Worm (Caenorhabditis elegans): ENCODE measurements around the gene T28C12.15.

T28C12.15 gene

DNA sequence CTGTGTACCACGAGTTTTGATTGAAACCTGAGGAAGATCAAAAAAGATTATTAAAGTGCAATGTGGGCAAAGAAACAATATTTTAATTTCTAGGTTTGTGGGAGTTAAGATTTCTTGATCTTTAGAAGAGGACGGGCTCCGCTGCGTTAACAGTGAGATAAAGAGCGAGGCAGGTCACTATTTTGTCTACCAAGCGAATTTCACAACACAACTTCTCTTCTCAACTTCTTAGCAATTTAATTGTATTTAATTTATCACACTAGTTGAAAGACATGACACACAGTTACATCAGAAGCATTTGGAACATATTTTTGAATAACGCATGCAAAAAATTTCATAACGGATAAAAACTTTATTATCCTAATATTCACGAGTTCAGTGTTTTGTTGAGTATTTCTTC lies 4.8 kb upstream of the T28C12.15 start (continued):
- TF ChIP-seq cebp-1 (GFP tag; IDR thresholded peaks at IDR 0.05) (0 out of 2 replicates have a peak, but pooled peaks have one; percentile 19), cebp-1 (tag; optimal IDR thresholded peaks at IDR 0.05) (peak; percentile 27), repo-1 (tag; optimal IDR thresholded peaks at IDR 0.05) (peak; percentile 92), ama-1 (optimal IDR thresholded peaks at IDR 0.05) (peak; percentile 50), ama-1 (GFP tag; optimal IDR thresholded peaks at IDR 0.05) (no peak), ekl-4 (GFP tag; IDR thresholded peaks at IDR 0.05) (peak; percentile 62; the same call in 1 of the 2 replicates), ztf-26 (tag; optimal IDR thresholded peaks at IDR 0.05) (peak; percentile 66), B0336.3 (GFP tag; IDR thresholded peaks at IDR 0.05) (peak; percentile 83), ceh-100 (GFP tag; IDR thresholded peaks at IDR 0.05) (no peak), lsl-1 (GFP tag; optimal IDR thresholded peaks at IDR 0.05) (no peak), K11D2.4 (GFP tag; IDR thresholded peaks at IDR 0.05) (peak; percentile 9; the same call in 1 of the 2 replicates)

ce11 chrV:6323602-6324001 lies 2.0 kb upstream of the T28C12.15 start:
- TF ChIP-seq nfyb-1 (GFP tag; IDR thresholded peaks at IDR 0.05): 0 out of 2 replicates have a peak, but pooled peaks have one; percentile 38
- no peak for TF ChIP-seq pha-4 (tag; optimal IDR thresholded peaks at IDR 0.05)
- no peak for TF ChIP-seq chd-7 (tag; optimal IDR thresholded peaks at IDR 0.05)
- TF ChIP-seq Y56A3A.18 (GFP tag; IDR thresholded peaks at IDR 0.05): 0 out of 2 replicates have a peak, but pooled peaks have one; percentile 9
- TF ChIP-seq madf-3 (GFP tag; IDR thresholded peaks at IDR 0.05): 0 out of 2 replicates have a peak, but pooled peaks have one; percentile 71

DNA sequence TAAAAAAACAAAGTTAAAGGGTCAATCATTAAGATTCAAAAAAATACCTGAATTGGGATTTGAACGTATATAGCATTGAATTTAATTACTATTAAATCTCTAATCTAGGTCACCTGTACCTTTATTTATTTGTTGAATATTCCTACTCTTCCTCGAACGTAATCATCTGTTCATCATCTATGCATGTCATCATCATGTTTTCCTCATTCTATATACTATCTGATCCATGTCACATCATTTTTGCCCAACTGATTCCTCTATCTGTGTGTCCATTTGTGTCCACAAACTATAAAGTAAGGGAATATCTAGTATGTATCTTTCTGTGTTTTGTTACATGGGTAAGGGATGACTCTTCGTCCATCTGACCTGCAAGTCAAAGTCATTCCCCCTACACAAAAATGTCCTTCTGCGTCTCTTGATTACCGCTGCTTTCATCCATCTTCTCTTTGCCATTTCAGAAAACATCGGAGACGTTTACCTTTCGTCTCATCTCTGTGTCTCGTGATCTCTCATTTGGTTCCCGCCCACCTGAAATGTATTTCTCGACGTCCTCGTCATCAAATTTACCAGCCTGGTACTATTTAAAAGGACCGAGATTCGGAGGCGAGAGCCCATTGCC lies 1.3 kb upstream of the T28C12.15 start:
- TF ChIP-seq let-526 (GFP tag; IDR thresholded peaks at IDR 0.05): no peak
- TF ChIP-seq cebp-1 (GFP tag; IDR thresholded peaks at IDR 0.05): no peak
- TF ChIP-seq cebp-1 (tag; optimal IDR thresholded peaks at IDR 0.05): peak; percentile 3

DNA sequence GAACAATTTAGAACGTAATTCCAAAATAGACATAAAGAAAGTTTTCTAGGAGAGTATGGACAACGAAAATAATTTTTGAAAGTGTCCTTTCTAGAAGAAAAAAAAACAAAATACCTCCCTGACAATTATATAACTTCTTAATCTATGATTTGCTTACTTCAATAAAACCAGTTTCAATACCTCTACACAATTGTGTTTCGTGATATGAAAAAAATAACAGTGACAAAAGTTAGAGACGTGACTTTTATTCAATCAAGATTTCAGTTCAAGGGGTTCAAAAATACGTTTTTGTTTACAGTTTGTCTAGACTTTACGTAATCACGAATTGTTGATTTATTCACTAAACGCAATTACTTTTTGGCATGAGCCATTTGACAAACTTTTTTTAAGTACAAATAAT lies 303 bp downstream of the T28C12.15 start:
- TF ChIP-seq cebp-2 (GFP tag; IDR thresholded peaks at IDR 0.05) (no peak), lir-1 (GFP tag; conservative IDR thresholded peaks at IDR 0.05) (no peak), hsf-1 (GFP tag; IDR thresholded peaks at IDR 0.05) (no peak)

ce11 chrV:6319358-6319757 lies 2.2 kb downstream of the T28C12.15 start:
- TF ChIP-seq madf-10 (tag; optimal IDR thresholded peaks at IDR 0.05) (no peak), rpc-1 (optimal IDR thresholded peaks at IDR 0.05) (no peak), rpc-1 (tag; optimal IDR thresholded peaks at IDR 0.05) (no peak), F55B11.4 (tag; optimal IDR thresholded peaks at IDR 0.05; ENCODE audit: borderline replicate concordance, insufficient read depth) (no peak), F22D6.2 (tag; optimal IDR thresholded peaks at IDR 0.05) (no peak), mcd-1 (GFP tag; IDR thresholded peaks at IDR 0.05) (no peak), B0035.1 (tag; optimal IDR thresholded peaks at IDR 0.05) (no peak), F33H1.4 (GFP tag; IDR thresholded peaks at IDR 0.05) (no peak), somi-1 (GFP tag; optimal IDR thresholded peaks at IDR 0.05) (no peak), madf-8 (GFP tag; conservative IDR thresholded peaks at IDR 0.05) (no peak), ceh-79 (tag; optimal IDR thresholded peaks at IDR 0.05) (no peak), attf-5 (GFP tag; optimal IDR thresholded peaks at IDR 0.05) (no peak), unc-130 (GFP tag; optimal IDR thresholded peaks at IDR 0.05) (no peak), ztf-22 (GFP tag; optimal IDR thresholded peaks at IDR 0.05) (no peak), nfyb-1 (GFP tag; IDR thresholded peaks at IDR 0.05) (no peak), lsy-27 (tag; optimal IDR thresholded peaks at IDR 0.05; ENCODE audit: borderline replicate concordance, insufficient read depth) (no peak)
